Fruit fly (Drosophila melanogaster): ENCODE measurements around the gene gammaSnap2.
A peak's percentile ranks its signal among the peaks of the same experiment; 100 is the strongest.

The gammaSnap2 gene

DNA sequence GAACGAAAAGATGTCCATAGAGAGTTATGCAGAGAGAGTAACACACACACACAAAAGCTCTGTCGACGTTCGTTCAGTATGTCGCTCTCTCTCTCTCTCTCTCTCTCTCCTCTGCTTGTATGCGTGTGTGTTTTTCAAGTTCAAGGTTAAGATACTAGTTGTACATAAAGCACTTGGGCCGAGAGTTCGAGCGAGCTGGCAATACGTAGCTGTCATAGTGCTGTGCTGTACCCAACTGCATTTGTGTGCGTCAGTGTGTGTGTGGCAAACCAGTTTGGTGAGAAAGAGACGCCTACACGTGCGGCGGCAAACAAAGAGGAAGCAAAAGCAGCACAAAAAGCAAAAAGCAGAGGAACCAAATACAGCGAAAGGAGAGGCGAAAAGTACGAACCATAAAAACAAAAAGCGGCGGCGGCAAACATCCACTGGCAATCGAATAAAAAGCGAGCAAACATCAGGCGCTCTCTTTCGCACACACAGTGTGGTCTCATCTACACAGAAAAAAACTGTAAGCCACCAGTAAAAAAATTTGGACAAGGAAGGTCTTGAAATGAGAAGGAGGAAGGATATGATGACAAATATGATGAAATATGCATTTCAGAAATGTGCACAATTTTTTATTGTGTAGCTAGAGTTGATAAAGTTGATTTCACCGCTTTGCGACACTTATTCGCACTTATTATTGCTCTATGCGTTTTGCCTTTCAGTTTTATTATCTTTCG lies 33.8 kb downstream of the gammaSnap2 start (continued):
- TF ChIP-seq CG12942 (GFP tag; optimal IDR thresholded peaks at IDR 0.05) (peak; percentile 39), CG6175 (GFP tag; IDR thresholded peaks at IDR 0.05) (0 out of 3 replicates have a peak, but pooled peaks have one; percentile 32), Rfx (GFP tag; IDR thresholded peaks at IDR 0.05) (peak; percentile 77), CG6689 (GFP tag; IDR thresholded peaks at IDR 0.05) (peak; percentile 78), CG8359 (GFP tag; optimal IDR thresholded peaks at IDR 0.05; ENCODE audit: borderline replicate concordance) (no peak), br (optimal IDR thresholded peaks at IDR 0.05) (no peak), CG8478 (optimal IDR thresholded peaks at IDR 0.05) (peak; percentile 96), CG31224 (GFP tag; IDR thresholded peaks at IDR 0.05) (peak; percentile 32; the same call in 1 of the 2 replicates), Dll (GFP tag; IDR thresholded peaks at IDR 0.05; ENCODE audit: partially characterized antibody) (no peak), CG30020 (tag; optimal IDR thresholded peaks at IDR 0.05) (no peak), Myb (GFP tag; optimal IDR thresholded peaks at IDR 0.05) (peak; percentile 57), CG11695 (GFP tag; IDR thresholded peaks at IDR 0.05) (no peak), pros (GFP tag; optimal IDR thresholded peaks at IDR 0.05) (peak; percentile 80), Mad (GFP tag; optimal IDR thresholded peaks at IDR 0.05) (peak; percentile 56), CG17912 (GFP tag; optimal IDR thresholded peaks at IDR 0.05) (no peak), sug (tag; optimal IDR thresholded peaks at IDR 0.05) (peak; percentile 46), CkIIα-i1 (GFP tag; IDR thresholded peaks at IDR 0.05) (no peak), mld (GFP tag; IDR thresholded peaks at IDR 0.05; ENCODE audit: partially characterized antibody) (0 out of 3 replicates have a peak, but pooled peaks have one; percentile 42), Ets65A (GFP tag) (peak; percentile 96), CG31441 (GFP tag; IDR thresholded peaks at IDR 0.05) (peak; percentile 58), slp2 (GFP tag; optimal IDR thresholded peaks at IDR 0.05) (peak; percentile 76), tx (GFP tag; optimal IDR thresholded peaks at IDR 0.05) (peak; percentile 39), CG10366 (GFP tag; IDR thresholded peaks at IDR 0.05) (peak; percentile 76), ci (GFP tag; IDR thresholded peaks at IDR 0.05) (peak; percentile 62; the same call in 2 of the 3 replicates), maf-S (GFP tag; optimal IDR thresholded peaks at IDR 0.05) (peak; percentile 49), Ravus (GFP tag; IDR thresholded peaks at IDR 0.05) (peak; percentile 4; the same call in 1 of the 2 replicates), aop (GFP tag; IDR thresholded peaks at IDR 0.05) (0 out of 2 replicates have a peak, but pooled peaks have one; percentile 18), ara (GFP tag; IDR thresholded peaks at IDR 0.05) (peak; percentile 40; the same call in 1 of the 2 replicates), CoRest (tag; optimal IDR thresholded peaks at IDR 0.05) (peak; percentile 66), Dad (GFP tag; optimal IDR thresholded peaks at IDR 0.05) (peak; percentile 47), scrt (GFP tag; optimal IDR thresholded peaks at IDR 0.05) (peak; percentile 24), CG2678 (tag; optimal IDR thresholded peaks at IDR 0.05) (peak; percentile 73), CG15696 (tag; optimal IDR thresholded peaks at IDR 0.05) (no peak), CG10209 (GFP tag; optimal IDR thresholded peaks at IDR 0.05) (peak; percentile 69), zfh2 (GFP tag; optimal IDR thresholded peaks at IDR 0.05) (peak; percentile 71), cg (GFP tag; optimal IDR thresholded peaks at IDR 0.05) (peak; percentile 96), gt (GFP tag; IDR thresholded peaks at IDR 0.05) (no peak), CG34422 (GFP tag; IDR thresholded peaks at IDR 0.05) (peak; percentile 80; the same call in 2 of the 3 replicates), pho (GFP tag; optimal IDR thresholded peaks at IDR 0.05) (peak; percentile 64), CG6813 (GFP tag; optimal IDR thresholded peaks at IDR 0.05) (no peak), Optix (GFP tag; IDR thresholded peaks at IDR 0.05) (peak; percentile 51; the same call in 1 of the 3 replicates), pfk (GFP tag; optimal IDR thresholded peaks at IDR 0.05) (no peak), Jarid2 (GFP tag; optimal IDR thresholded peaks at IDR 0.05) (no peak), tll (GFP tag; optimal IDR thresholded peaks at IDR 0.05) (no peak), bcd (GFP tag; optimal IDR thresholded peaks at IDR 0.05) (peak; percentile 77), fd96Cb (tag; optimal IDR thresholded peaks at IDR 0.05) (peak; percentile 43), CG11398 (GFP tag; optimal IDR thresholded peaks at IDR 0.05) (peak; percentile 51), Opbp (GFP tag; IDR thresholded peaks at IDR 0.05; ENCODE audit: partially characterized antibody) (no peak), BEAF-32 (GFP tag; optimal IDR thresholded peaks at IDR 0.05) (no peak)

All from whole organism, embryonic.